Worm (Caenorhabditis elegans) whole organism, L1 larva: ENCODE measurements around the gene sdz-33.

Experiments
- ama-1 ChIP-seq: fragments of 150-350 bp; optimal IDR thresholded peaks from 2 replicates; lab custom pipeline; 2014
- fkh-10 ChIP-seq: sonication (generic microtip); optimal IDR thresholded peaks from 2 replicates; lab custom pipeline; 2017; ENCODE audit warnings: missing biosample characterization, missing genetic modification reagents, missing genetic modification characterization
- mdl-1 ChIP-seq, 2 experiments: fragments of 150-350 bp; optimal IDR thresholded peaks; 2 replicates each; lab custom pipeline; 2014 to 2017; ENCODE audit warnings: missing biosample characterization in 2 of 2, missing genetic modification characterization in 2 of 2, inconsistent platforms in 1 of 2
- nhr-11 ChIP-seq: fragments of 150-350 bp; optimal IDR thresholded peaks from 2 replicates; lab custom pipeline; 2014; ENCODE audit warnings: missing biosample characterization, missing genetic modification characterization
- nhr-28 ChIP-seq: fragments of 150-350 bp; optimal IDR thresholded peaks from 2 replicates; lab custom pipeline; 2014; ENCODE audit warnings: missing biosample characterization, missing genetic modification characterization
- nhr-85 ChIP-seq: sonication (generic microtip); peaks from one replicate; lab custom pipeline; 2016; ENCODE audit warnings: missing genetic modification characterization, inconsistent platforms, missing compliant biosample characterization
- pag-3 ChIP-seq: sonication (generic microtip); optimal IDR thresholded peaks from 2 replicates; lab custom pipeline; 2017; ENCODE audit warnings: missing genetic modification characterization, mild to moderate bottlenecking, missing compliant biosample characterization, antibody characterized with exemption, borderline replicate concordance; ENCODE audit not compliant: insufficient read depth
- skn-1 ChIP-seq: fragments of 150-350 bp; optimal IDR thresholded peaks from 2 replicates; lab custom pipeline; 2014; ENCODE audit warnings: missing biosample characterization, missing genetic modification characterization
- unc-62 ChIP-seq: fragments of 150-350 bp; optimal IDR thresholded peaks from 2 replicates; lab custom pipeline; 2014; ENCODE audit warnings: missing biosample characterization, missing genetic modification reagents, missing genetic modification characterization
- zag-1 ChIP-seq: fragments of 150-350 bp; optimal IDR thresholded peaks from 2 replicates; lab custom pipeline; 2014; ENCODE audit warnings: missing biosample characterization, missing genetic modification characterization

DNA sequence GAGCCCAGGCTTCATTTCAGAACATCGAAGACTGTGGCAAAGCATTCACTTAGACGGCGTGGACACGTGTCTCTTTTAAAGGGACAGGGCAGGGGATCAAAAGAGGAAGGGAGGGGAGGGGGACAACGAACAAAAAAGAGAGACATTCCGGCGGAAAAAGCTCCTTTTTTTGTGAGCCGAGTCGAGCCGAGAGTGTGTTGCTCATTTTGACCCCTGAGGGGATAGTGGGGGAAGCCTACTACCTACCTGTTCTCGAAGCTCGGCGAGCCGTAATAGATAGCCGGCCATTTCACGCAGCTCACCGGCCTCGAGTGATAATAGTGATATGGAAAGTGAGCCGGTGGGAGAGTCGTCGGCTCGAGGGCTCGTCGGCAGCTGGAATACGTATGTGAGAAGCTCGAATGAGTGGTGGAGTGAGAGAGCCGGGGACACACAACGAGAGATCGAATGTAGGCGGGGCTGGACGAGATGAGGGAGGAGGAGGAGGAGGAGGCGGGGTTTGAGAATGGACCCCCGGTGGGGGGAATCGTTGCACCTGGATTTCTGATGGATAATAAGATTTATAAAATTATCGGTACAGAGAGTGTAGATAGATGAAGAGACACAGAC is 29.5 kb downstream of the sdz-33 start:
- TF ChIP-seq unc-62 (no peak), ama-1 (lab: Kevin White, UChicago) (no peak), fkh-10 (GFP tag; lab: Kevin White, UChicago) (no peak), nhr-85 (tag; lab: Kevin White, UChicago) (no peak), mdl-1 (tag; optimal IDR thresholded peaks at IDR 0.05; lab: Kevin White, UChicago) (no peak), nhr-28 (no peak), pag-3 (tag; lab: Kevin White, UChicago) (no peak), skn-1 (no peak), zag-1 (tag; lab: Kevin White, UChicago) (no peak), nhr-11 (no peak)
